ENCODE assay signal across 4 worm cellular contexts in genomic region chrII:8496184-8496583, ce11.
TF ChIP-seq lines count a peak whose summit lies in the region.

No protein-coding gene starts in this region.

TF ChIP-seq in whole organism, L1 larva, 84 proteins besides CTCF, POLR2A, EP300 and RAD21:
- peak; percentile 74 for TF ChIP-seq lin-14 (GFP tag; optimal IDR thresholded peaks at IDR 0.05; lab: Kevin White, UChicago)
- no peak for TF ChIP-seq lin-39 (tag; optimal IDR thresholded peaks at IDR 0.05; lab: Kevin White, UChicago)
- peak in 1 of 2 experiments; percentile 25 for TF ChIP-seq lsy-2 (tag; optimal IDR thresholded peaks at IDR 0.05; lab: Kevin White, UChicago)
- peak; percentile 56 for TF ChIP-seq rnt-1 (tag; optimal IDR thresholded peaks at IDR 0.05; lab: Kevin White, UChicago)
- no peak for TF ChIP-seq vab-15 (tag; optimal IDR thresholded peaks at IDR 0.05; lab: Kevin White, UChicago)
- 0 out of 2 replicates have a peak, but pooled peaks have one; percentile 31 for TF ChIP-seq nhr-19 (GFP tag; conservative IDR thresholded peaks at IDR 0.05; lab: Robert Waterston, UW)
- no peak for TF ChIP-seq ztf-11 (tag; optimal IDR thresholded peaks at IDR 0.05; lab: Kevin White, UChicago)
- TF ChIP-seq C16A3.4 (tag; optimal IDR thresholded peaks at IDR 0.05; lab: Kevin White, UChicago): no peak
- TF ChIP-seq nhr-237 (tag; optimal IDR thresholded peaks at IDR 0.05; lab: Kevin White, UChicago): no peak
- peak; percentile 28 for TF ChIP-seq nhr-71 (tag; optimal IDR thresholded peaks at IDR 0.05; lab: Kevin White, UChicago)
- TF ChIP-seq alr-1 (tag; optimal IDR thresholded peaks at IDR 0.05; lab: Kevin White, UChicago; ENCODE audit: borderline replicate concordance): no peak
- no peak for TF ChIP-seq efl-1 (optimal IDR thresholded peaks at IDR 0.05; lab: Kevin White, UChicago)
- TF ChIP-seq efl-1 (GFP tag; optimal IDR thresholded peaks at IDR 0.05 in 1 of 2; lab: Kevin White, UChicago): peak in 1 of 2 experiments; percentile 58
TF ChIP-seq in whole organism, L1 larva: peak in this region for 6.

TF ChIP-seq in whole organism, L2 larva, 48 proteins besides CTCF, POLR2A, EP300 and RAD21:
- TF ChIP-seq lsy-2 (tag; optimal IDR thresholded peaks at IDR 0.05; lab: Kevin White, UChicago) (peak in 1 of 2 experiments; percentile 0), snpc-4 (tag; optimal IDR thresholded peaks at IDR 0.05; lab: Kevin White, UChicago) (no peak), nhr-129 (tag; optimal IDR thresholded peaks at IDR 0.05; lab: Kevin White, UChicago) (peak; percentile 20), sma-9 (GFP tag; optimal IDR thresholded peaks at IDR 0.05; lab: Kevin White, UChicago) (peak; percentile 17), sma-9 (tag; optimal IDR thresholded peaks at IDR 0.05; lab: Kevin White, UChicago) (no peak)

TF ChIP-seq in whole organism, L3 larva, 47 proteins besides CTCF, POLR2A, EP300 and RAD21:
- peak; percentile 31 for TF ChIP-seq lin-39 (tag; optimal IDR thresholded peaks at IDR 0.05; lab: Kevin White, UChicago)
- no peak for TF ChIP-seq sea-2 (GFP tag; optimal IDR thresholded peaks at IDR 0.05; lab: Kevin White, UChicago)
- TF ChIP-seq egl-5 (tag; optimal IDR thresholded peaks at IDR 0.05; lab: Kevin White, UChicago): peak; percentile 13

TF ChIP-seq in whole organism, L4 larva, 104 proteins besides CTCF, POLR2A, EP300 and RAD21:
- TF ChIP-seq hlh-30 (tag; optimal IDR thresholded peaks at IDR 0.05; lab: Kevin White, UChicago; ENCODE audit: insufficient read depth): peak; percentile 45
- no peak for TF ChIP-seq nhr-42 (GFP tag; IDR thresholded peaks at IDR 0.05; lab: Robert Waterston, UW)
- no peak for TF ChIP-seq tra-1 (GFP tag; IDR thresholded peaks at IDR 0.05; lab: Robert Waterston, UW)
- no peak for TF ChIP-seq mes-2 (tag; optimal IDR thresholded peaks at IDR 0.05; lab: Kevin White, UChicago; ENCODE audit: poor library complexity, severe bottlenecking)
- no peak for TF ChIP-seq D1046.2 (GFP tag; IDR thresholded peaks at IDR 0.05; lab: Robert Waterston, UW)
- TF ChIP-seq duxl-1 (tag; optimal IDR thresholded peaks at IDR 0.05; lab: Kevin White, UChicago; ENCODE audit: poor library complexity): no peak
- no peak for TF ChIP-seq skn-1 (tag; optimal IDR thresholded peaks at IDR 0.05; lab: Kevin White, UChicago)
- no peak for TF ChIP-seq attf-4 (tag; optimal IDR thresholded peaks at IDR 0.05; lab: Kevin White, UChicago)
- no peak for TF ChIP-seq zip-2 (tag; optimal IDR thresholded peaks at IDR 0.05; lab: Kevin White, UChicago)
- no peak for TF ChIP-seq ceh-82 (tag; optimal IDR thresholded peaks at IDR 0.05; lab: Kevin White, UChicago)
- TF ChIP-seq F10B5.3 (tag; optimal IDR thresholded peaks at IDR 0.05; lab: Kevin White, UChicago): no peak
- TF ChIP-seq daf-8 (GFP tag; IDR thresholded peaks at IDR 0.05; lab: Robert Waterston, UW): no peak
- TF ChIP-seq Y5F2A.4 (GFP tag; optimal IDR thresholded peaks at IDR 0.05; lab: Kevin White, UChicago): no peak
- peak in 1 of 2 experiments; percentile 0 for TF ChIP-seq hif-1 (tag; optimal IDR thresholded peaks at IDR 0.05; lab: Kevin White, UChicago)
- TF ChIP-seq mep-1 (tag; optimal IDR thresholded peaks at IDR 0.05; lab: Kevin White, UChicago): no peak
- peak; percentile 29 for TF ChIP-seq hlh-11 (tag; optimal IDR thresholded peaks at IDR 0.05; lab: Kevin White, UChicago)
- peak in 1 of 2 experiments; percentile 65 for TF ChIP-seq daf-16 (GFP tag; optimal IDR thresholded peaks at IDR 0.05; lab: Kevin White, UChicago)
- TF ChIP-seq daf-16 (tag; optimal IDR thresholded peaks at IDR 0.05; lab: Kevin White, UChicago): no peak
- no peak for TF ChIP-seq fkh-10 (GFP tag; optimal IDR thresholded peaks at IDR 0.05; lab: Kevin White, UChicago)
- TF ChIP-seq nhr-48 (tag; optimal IDR thresholded peaks at IDR 0.05; lab: Kevin White, UChicago): no peak
- no peak for TF ChIP-seq lin-1 (GFP tag; IDR thresholded peaks at IDR 0.05; lab: Robert Waterston, UW)
- TF ChIP-seq gei-8 (GFP tag; optimal IDR thresholded peaks at IDR 0.05; lab: Kevin White, UChicago): no peak
- no peak for TF ChIP-seq spr-3 (GFP tag; optimal IDR thresholded peaks at IDR 0.05; lab: Kevin White, UChicago)
- no peak for TF ChIP-seq jun-1 (tag; optimal IDR thresholded peaks at IDR 0.05; lab: Kevin White, UChicago)
- no peak for TF ChIP-seq lin-39 (tag; optimal IDR thresholded peaks at IDR 0.05; lab: Kevin White, UChicago)
- no peak for TF ChIP-seq ztf-7 (tag; optimal IDR thresholded peaks at IDR 0.05; lab: Kevin White, UChicago)
- no peak for TF ChIP-seq nhr-102 (tag; optimal IDR thresholded peaks at IDR 0.05; lab: Kevin White, UChicago)
- TF ChIP-seq fos-1 (tag; optimal IDR thresholded peaks at IDR 0.05; lab: Kevin White, UChicago): no peak
- TF ChIP-seq nhr-41 (GFP tag; IDR thresholded peaks at IDR 0.05; lab: Robert Waterston, UW): no peak
- no peak for TF ChIP-seq nhr-76 (tag; optimal IDR thresholded peaks at IDR 0.05; lab: Kevin White, UChicago)
- no peak for TF ChIP-seq zip-11 (GFP tag; IDR thresholded peaks at IDR 0.05; lab: Robert Waterston, UW)
- TF ChIP-seq madf-9 (GFP tag; conservative IDR thresholded peaks at IDR 0.05; lab: Robert Waterston, UW): no peak
